Worm (Caenorhabditis elegans) whole organism, late embryonic: ENCODE measurements around the gene mltn-8.

Experiments
- K02D7.2 ChIP-seq: sonication (generic microtip); optimal IDR thresholded peaks from 2 replicates; lab custom pipeline; 2017; ENCODE audit warnings: mild to moderate bottlenecking, missing genetic modification characterization, missing compliant biosample characterization
- ceh-45 ChIP-seq: fragments of 200-800 bp; sonication (Bioruptor generic); IDR thresholded peaks from 2 replicates; pipeline ENCODE4 v1.3.6; 2022; ENCODE audit warnings: missing genetic modification reagents, missing genetic modification characterization, missing compliant biosample characterization
- nhr-232 ChIP-seq: sonication (generic microtip); optimal IDR thresholded peaks from 2 replicates; lab custom pipeline; 2016; ENCODE audit warnings: missing genetic modification characterization, missing compliant biosample characterization
- npax-4 ChIP-seq: sonication (generic microtip); optimal IDR thresholded peaks from 2 replicates; lab custom pipeline; 2016; ENCODE audit warnings: missing genetic modification characterization, missing compliant biosample characterization

DNA sequence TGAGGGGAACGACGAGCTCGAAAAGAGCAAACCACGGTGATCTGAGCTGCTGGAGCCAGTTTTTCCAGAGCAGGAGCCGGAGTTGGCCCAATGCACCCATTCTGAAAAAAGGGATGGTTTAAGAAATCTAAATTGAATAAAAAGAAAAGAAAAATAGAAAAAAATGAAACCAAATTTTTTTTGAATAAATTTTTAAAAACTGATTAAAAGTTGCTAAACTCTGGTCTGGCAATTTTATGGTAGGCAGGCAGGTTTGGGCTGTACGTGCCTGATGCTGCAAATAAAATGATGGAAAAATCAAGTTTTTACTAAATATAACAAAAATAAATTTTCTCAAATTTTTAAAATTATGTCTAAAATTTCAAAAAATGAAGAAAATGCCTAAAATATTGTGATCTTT lies 49.5 kb downstream of the mltn-8 start, which contains the start of gene abt-4:
- TF ChIP-seq K02D7.2 (tag; lab: Kevin White, UChicago) (no peak), ceh-45 (GFP tag; lab: Robert Waterston, UW) (no peak), nhr-232 (tag; lab: Kevin White, UChicago) (no peak), npax-4 (tag; lab: Kevin White, UChicago) (no peak)
